Worm (Caenorhabditis elegans) whole organism, L4 larva: ENCODE results near the gene T05B11.4.
A peak's percentile ranks its signal among the peaks of the same experiment; 100 is the strongest.

Source experiments
- D1046.2 ChIP-seq: fragments of 200-800 bp; sonication (Bioruptor generic); IDR thresholded peaks from 2 replicates; pipeline ENCODE4 v1.3.6; 2022; ENCODE audit warnings: missing genetic modification characterization, missing compliant biosample characterization
- F37D6.2 ChIP-seq: sonication (generic microtip); optimal IDR thresholded peaks from 2 replicates; lab custom pipeline; 2016; ENCODE audit warnings: mild to moderate bottlenecking, missing genetic modification characterization, missing compliant biosample characterization
- F44E2.7 ChIP-seq: fragments of 200-800 bp; sonication (Bioruptor generic); IDR thresholded peaks from 2 replicates; pipeline ENCODE4 v2.1.2; 2022; ENCODE audit warnings: missing genetic modification characterization, missing compliant biosample characterization
- F49E8.2 ChIP-seq: sonication (generic microtip); optimal IDR thresholded peaks from 2 replicates; lab custom pipeline; 2016; ENCODE audit warnings: missing compliant biosample characterization, mild to moderate bottlenecking, missing genetic modification characterization, borderline replicate concordance
- R02D3.7 ChIP-seq: fragments of 150-350 bp; sonication (generic microtip); optimal IDR thresholded peaks from 3 replicates; lab custom pipeline; 2014; ENCODE audit warnings: missing biosample characterization, missing genetic modification characterization
- Y5F2A.4 ChIP-seq: fragments of 200-800 bp; sonication (Bioruptor generic); optimal IDR thresholded peaks from 2 replicates; lab custom pipeline; 2018; ENCODE audit warnings: mild to moderate bottlenecking, missing genetic modification characterization, missing compliant biosample characterization
- ZK546.5 ChIP-seq, 2 experiments: sonication (generic microtip); optimal IDR thresholded peaks; 2 replicates each; lab custom pipeline; 2017; ENCODE audit warnings: missing biosample characterization in 2 of 2, missing genetic modification characterization in 2 of 2
- ama-1 ChIP-seq: fragments of 150-350 bp; optimal IDR thresholded peaks from 2 replicates; lab custom pipeline; 2014; ENCODE audit warnings: inconsistent platforms, mixed read lengths
- arid-1 ChIP-seq: fragments of 200-800 bp; sonication (Bioruptor generic); conservative IDR thresholded peaks from 2 replicates; pipeline ENCODE4 v1.3.6; 2022; ENCODE audit warnings: missing genetic modification reagents, missing genetic modification characterization, missing compliant biosample characterization
- ceh-44 ChIP-seq: fragments of 200-800 bp; sonication (Bioruptor generic); IDR thresholded peaks from 2 replicates; pipeline ENCODE4 v1.3.6; 2022; ENCODE audit warnings: missing genetic modification reagents, missing genetic modification characterization, missing compliant biosample characterization
- ceh-82 ChIP-seq: sonication (generic microtip); optimal IDR thresholded peaks from 2 replicates; lab custom pipeline; 2017; ENCODE audit warnings: missing biosample characterization, missing genetic modification characterization
- daf-12 ChIP-seq: fragments of 150-350 bp; optimal IDR thresholded peaks from 2 replicates; lab custom pipeline; 2014; ENCODE audit warnings: missing biosample characterization, missing genetic modification reagents, missing genetic modification characterization
- daf-19 ChIP-seq: fragments of 200-800 bp; sonication (Bioruptor generic); conservative IDR thresholded peaks from 2 replicates; pipeline ENCODE4 v1.3.6; 2022; ENCODE audit warnings: missing genetic modification characterization, missing compliant biosample characterization
- dmd-6 ChIP-seq: fragments of 200-800 bp; sonication (Bioruptor generic); IDR thresholded peaks from 2 replicates; pipeline ENCODE4 v1.3.6; 2022; ENCODE audit warnings: missing genetic modification reagents, missing genetic modification characterization, missing compliant biosample characterization
- dmd-9 ChIP-seq: fragments of 200-800 bp; sonication (Bioruptor generic); IDR thresholded peaks from 2 replicates; pipeline ENCODE4 v1.3.6; 2022; ENCODE audit warnings: missing genetic modification reagents, missing genetic modification characterization, missing compliant biosample characterization
- dpl-1 ChIP-seq: fragments of 150-350 bp; optimal IDR thresholded peaks from 2 replicates; lab custom pipeline; 2014; ENCODE audit warnings: missing biosample characterization, missing genetic modification reagents, missing genetic modification characterization
- duxl-1 ChIP-seq: sonication (generic microtip); optimal IDR thresholded peaks from 2 replicates; lab custom pipeline; 2016; ENCODE audit warnings: mild to moderate bottlenecking, missing genetic modification characterization, moderate library complexity, missing compliant biosample characterization; ENCODE audit not compliant: poor library complexity
- dve-1 ChIP-seq: sonication (generic microtip); optimal IDR thresholded peaks from 2 replicates; lab custom pipeline; 2017; ENCODE audit warnings: antibody characterized with exemption, mild to moderate bottlenecking, missing genetic modification characterization, missing compliant biosample characterization; ENCODE audit not compliant: insufficient read depth
- gei-8 ChIP-seq: fragments of 200-800 bp; sonication (Bioruptor generic); optimal IDR thresholded peaks from 2 replicates; lab custom pipeline; 2018; ENCODE audit warnings: mild to moderate bottlenecking, missing genetic modification characterization, missing compliant biosample characterization
- hif-1 ChIP-seq, 2 experiments: sonication (generic microtip); optimal IDR thresholded peaks; 2 replicates each; lab custom pipeline; 2016 to 2017; ENCODE audit warnings: missing compliant biosample characterization in 2 of 2, missing genetic modification characterization in 2 of 2, missing genetic modification reagents in 2 of 2, missing genotype in 2 of 2, mild to moderate bottlenecking in 1 of 2
- hlh-30 ChIP-seq: sonication (generic microtip); optimal IDR thresholded peaks from 2 replicates; lab custom pipeline; 2017; ENCODE audit warnings: antibody characterized with exemption, mild to moderate bottlenecking, missing genetic modification characterization, missing compliant biosample characterization; ENCODE audit not compliant: insufficient read depth
- jun-1 ChIP-seq: fragments of 150-350 bp; optimal IDR thresholded peaks from 2 replicates; lab custom pipeline; 2014; ENCODE audit warnings: missing biosample characterization, missing genetic modification reagents, missing genetic modification characterization
- lim-7 ChIP-seq: fragments of 200-800 bp; sonication (Bioruptor generic); IDR thresholded peaks from 2 replicates; pipeline ENCODE4 v1.3.6; 2022; ENCODE audit warnings: missing genetic modification characterization, missing compliant biosample characterization
- lin-1 ChIP-seq: fragments of 200-800 bp; sonication (Bioruptor generic); IDR thresholded peaks from 2 replicates; pipeline ENCODE4 v1.3.6; 2022; ENCODE audit warnings: missing genetic modification reagents, missing genetic modification characterization, missing compliant biosample characterization
- lin-13 ChIP-seq: fragments of 150-350 bp; optimal IDR thresholded peaks from 2 replicates; lab custom pipeline; 2014; ENCODE audit warnings: missing biosample characterization, missing genetic modification reagents, missing genetic modification characterization
- lin-29 ChIP-seq: fragments of 200-800 bp; sonication (Bioruptor generic); IDR thresholded peaks from 2 replicates; pipeline ENCODE4 v1.3.6; 2022; ENCODE audit warnings: missing genetic modification reagents, missing genetic modification characterization, missing compliant biosample characterization
- lin-38 ChIP-seq: fragments of 200-800 bp; sonication (Bioruptor generic); IDR thresholded peaks from 2 replicates; pipeline ENCODE4 v1.3.6; 2022; ENCODE audit warnings: missing genetic modification reagents, missing genetic modification characterization, missing compliant biosample characterization
- lin-39 ChIP-seq: fragments of 150-350 bp; optimal IDR thresholded peaks from 2 replicates; lab custom pipeline; 2014; ENCODE audit warnings: missing biosample characterization, missing genetic modification reagents, missing genetic modification characterization
- lir-3 ChIP-seq: sonication (generic microtip); optimal IDR thresholded peaks from 2 replicates; lab custom pipeline; 2016; ENCODE audit warnings: mild to moderate bottlenecking, missing genetic modification characterization, missing compliant biosample characterization
- madf-9 ChIP-seq: fragments of 200-800 bp; sonication (Bioruptor generic); conservative IDR thresholded peaks from 2 replicates; pipeline ENCODE4 v1.3.6; 2022; ENCODE audit warnings: missing genetic modification reagents, missing genetic modification characterization, missing compliant biosample characterization
- mdl-1 ChIP-seq, 2 experiments: fragments of 150-350 bp in 1 of 2; sonication (generic microtip) in 1 of 2; optimal IDR thresholded peaks; 2 replicates each; lab custom pipeline; 2014 to 2017; ENCODE audit warnings: missing biosample characterization in 2 of 2, missing genetic modification characterization in 2 of 2
- mdt-29 ChIP-seq: fragments of 200-800 bp; sonication (Bioruptor generic); IDR thresholded peaks from 2 replicates; pipeline ENCODE4 v1.3.6; 2022; ENCODE audit warnings: missing genetic modification reagents, missing genetic modification characterization, missing compliant biosample characterization
- mep-1 ChIP-seq: fragments of 150-350 bp; sonication (generic microtip); optimal IDR thresholded peaks from 3 replicates; lab custom pipeline; 2014; ENCODE audit warnings: missing biosample characterization, missing genetic modification characterization
- mes-2 ChIP-seq: sonication (generic microtip); optimal IDR thresholded peaks from 2 replicates; lab custom pipeline; 2016; ENCODE audit warnings: missing genotype, mild to moderate bottlenecking, missing genetic modification characterization, missing compliant biosample characterization; ENCODE audit not compliant: poor library complexity, severe bottlenecking
- mxl-2 ChIP-seq: fragments of 200-800 bp; sonication (Bioruptor generic); conservative IDR thresholded peaks from 2 replicates; pipeline ENCODE4 v1.3.6; 2022; ENCODE audit warnings: missing genetic modification reagents, missing genetic modification characterization, missing compliant biosample characterization
- nhr-10 ChIP-seq: fragments of 150-350 bp; optimal IDR thresholded peaks from 2 replicates; lab custom pipeline; 2014; ENCODE audit warnings: missing biosample characterization, missing genetic modification characterization
- nhr-25 ChIP-seq: sonication (generic microtip); optimal IDR thresholded peaks from 2 replicates; lab custom pipeline; 2017; ENCODE audit warnings: missing genetic modification characterization, mild to moderate bottlenecking, missing compliant biosample characterization, antibody characterized with exemption, moderate library complexity, borderline replicate concordance; ENCODE audit not compliant: insufficient read depth
- nhr-28 ChIP-seq: fragments of 150-350 bp; optimal IDR thresholded peaks from 2 replicates; lab custom pipeline; 2014; ENCODE audit warnings: missing biosample characterization, missing genetic modification characterization
- nhr-6 ChIP-seq: fragments of 150-350 bp; optimal IDR thresholded peaks from 2 replicates; lab custom pipeline; 2014; ENCODE audit warnings: missing biosample characterization, missing genetic modification characterization
- nhr-76 ChIP-seq: fragments of 150-350 bp; optimal IDR thresholded peaks from 2 replicates; lab custom pipeline; 2014; ENCODE audit warnings: missing biosample characterization, missing genetic modification characterization
- nhr-77 ChIP-seq: fragments of 150-350 bp; optimal IDR thresholded peaks from 2 replicates; lab custom pipeline; 2014; ENCODE audit warnings: missing biosample characterization, missing genetic modification characterization
- pha-4 ChIP-seq, 2 experiments: fragments of 150-350 bp in 1 of 2; fragments of 200-800 bp in 1 of 2; sonication (Bioruptor generic) in 1 of 2; IDR thresholded peaks in 1 of 2; optimal IDR thresholded peaks in 1 of 2; 2 replicates each; pipeline versions ENCODE4 v1.3.6 to Lab custom; 2014 to 2022; ENCODE audit warnings: missing genetic modification characterization in 2 of 2, missing genetic modification reagents in 2 of 2, missing biosample characterization in 1 of 2, missing compliant biosample characterization in 1 of 2
- php-3 ChIP-seq: fragments of 200-800 bp; sonication (Bioruptor generic); IDR thresholded peaks from 2 replicates; pipeline ENCODE4 v1.3.6; 2022; ENCODE audit warnings: missing genetic modification reagents, missing genetic modification characterization, missing compliant biosample characterization
- pqm-1 ChIP-seq: sonication (generic microtip); optimal IDR thresholded peaks from 2 replicates; lab custom pipeline; 2017; ENCODE audit warnings: missing biosample characterization, missing genetic modification characterization
- saeg-2 ChIP-seq: fragments of 200-800 bp; sonication (Bioruptor generic); IDR thresholded peaks from 2 replicates; pipeline ENCODE4 v1.3.6; 2022; ENCODE audit warnings: missing genetic modification reagents, missing genetic modification characterization, missing compliant biosample characterization
- sdz-12 ChIP-seq: fragments of 200-800 bp; sonication (Bioruptor generic); optimal IDR thresholded peaks from 2 replicates; lab custom pipeline; 2018; ENCODE audit warnings: mild to moderate bottlenecking, missing genetic modification characterization, missing compliant biosample characterization
- snpc-1.2 ChIP-seq: fragments of 200-800 bp; sonication (Bioruptor generic); IDR thresholded peaks from 2 replicates; pipeline ENCODE4 v1.3.6; 2022; ENCODE audit warnings: missing genetic modification reagents, missing genetic modification characterization, missing compliant biosample characterization
- spr-1 ChIP-seq: sonication (generic microtip); optimal IDR thresholded peaks from 2 replicates; lab custom pipeline; 2016; ENCODE audit warnings: mild to moderate bottlenecking, missing genetic modification characterization, missing compliant biosample characterization
- unc-130 ChIP-seq: sonication (generic microtip); optimal IDR thresholded peaks from 2 replicates; lab custom pipeline; 2016; ENCODE audit warnings: missing genetic modification reagents, missing genetic modification characterization, missing compliant biosample characterization
- zfp-2 ChIP-seq: sonication (generic microtip); optimal IDR thresholded peaks from 2 replicates; lab custom pipeline; 2016; ENCODE audit warnings: mild to moderate bottlenecking, missing genetic modification characterization, missing compliant biosample characterization

Gene T05B11.4

DNA sequence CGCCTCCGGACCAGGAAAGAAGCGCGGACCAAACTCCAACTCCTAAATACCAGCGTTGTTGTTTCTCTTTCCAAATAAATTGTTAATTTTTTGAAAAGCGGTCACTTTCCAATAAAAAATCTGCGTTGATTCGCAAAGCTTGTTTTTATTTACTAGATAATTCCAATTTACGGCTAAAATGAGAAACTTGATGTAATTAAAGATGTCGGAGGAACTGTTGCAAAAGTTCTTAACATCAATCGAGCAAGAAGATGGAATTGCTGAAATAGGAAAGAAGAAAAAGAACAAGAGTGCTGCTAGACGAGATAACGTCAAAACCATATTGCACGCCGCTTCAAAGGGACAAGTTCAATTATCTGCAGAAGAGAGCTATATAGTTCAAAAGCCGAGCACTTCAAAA lies 22.6 kb upstream of the T05B11.4 start, which contains the start of gene C26F1.3 (continued):
- TF ChIP-seq nhr-10 (tag; lab: Kevin White, UChicago): no peak
- no peak for TF ChIP-seq duxl-1 (tag; lab: Kevin White, UChicago)
- TF ChIP-seq lir-3 (tag; lab: Kevin White, UChicago): no peak
- TF ChIP-seq lin-38 (GFP tag; lab: Robert Waterston, UW): peak; percentile 29; the same call in 1 of the 2 replicates
- no peak for TF ChIP-seq lin-39
- no peak for TF ChIP-seq dve-1 (tag; lab: Kevin White, UChicago)
- 0 out of 2 replicates have a peak, but pooled peaks have one; percentile 29 for TF ChIP-seq arid-1 (GFP tag; lab: Robert Waterston, UW)
- no peak for TF ChIP-seq lin-29 (GFP tag; lab: Robert Waterston, UW)
- TF ChIP-seq php-3 (GFP tag; lab: Robert Waterston, UW): no peak
- TF ChIP-seq F37D6.2 (tag; lab: Kevin White, UChicago): no peak
- no peak for TF ChIP-seq pqm-1 (tag; lab: Kevin White, UChicago)
- TF ChIP-seq D1046.2: no peak
- TF ChIP-seq mdt-29: 0 out of 2 replicates have a peak, but pooled peaks have one; percentile 16
- no peak for TF ChIP-seq jun-1 (tag; lab: Kevin White, UChicago)
- no peak for TF ChIP-seq pha-4 (GFP tag; IDR thresholded peaks at IDR 0.05; lab: Robert Waterston, UW)
- no peak for TF ChIP-seq pha-4 (tag; optimal IDR thresholded peaks at IDR 0.05; lab: Kevin White, UChicago)
- no peak for TF ChIP-seq R02D3.7 (tag; lab: Kevin White, UChicago)
- no peak for TF ChIP-seq Y5F2A.4
- no peak for TF ChIP-seq unc-130 (GFP tag; lab: Kevin White, UChicago)
- no peak for TF ChIP-seq nhr-25 (tag; lab: Kevin White, UChicago)
- TF ChIP-seq mxl-2 (GFP tag; lab: Robert Waterston, UW): no peak
- TF ChIP-seq dpl-1 (GFP tag; lab: Kevin White, UChicago): no peak
- peak; percentile 60 for TF ChIP-seq ama-1 (lab: Kevin White, UChicago)
- TF ChIP-seq nhr-28 (tag; lab: Kevin White, UChicago): no peak
- no peak for TF ChIP-seq F44E2.7 (GFP tag; lab: Robert Waterston, UW)
- TF ChIP-seq lin-13 (GFP tag; lab: Kevin White, UChicago): no peak
- TF ChIP-seq hif-1 (tag; optimal IDR thresholded peaks at IDR 0.05; lab: Kevin White, UChicago): no peak
- no peak for TF ChIP-seq zfp-2 (tag; lab: Kevin White, UChicago)
- TF ChIP-seq madf-9 (GFP tag; lab: Robert Waterston, UW): no peak
- no peak for TF ChIP-seq hlh-30 (tag; lab: Kevin White, UChicago)
- no peak for TF ChIP-seq ceh-44 (GFP tag; lab: Robert Waterston, UW)
- TF ChIP-seq nhr-77 (tag; lab: Kevin White, UChicago): no peak
- TF ChIP-seq nhr-76 (tag; lab: Kevin White, UChicago): no peak
- TF ChIP-seq dmd-6: no peak
- no peak for TF ChIP-seq ceh-82
- TF ChIP-seq mep-1 (tag; lab: Kevin White, UChicago): no peak
- TF ChIP-seq mdl-1 (tag; optimal IDR thresholded peaks at IDR 0.05; lab: Kevin White, UChicago): no peak
- no peak for TF ChIP-seq spr-1 (tag; lab: Kevin White, UChicago)
- no peak for TF ChIP-seq sdz-12 (GFP tag; lab: Kevin White, UChicago)
- TF ChIP-seq mes-2: peak; percentile 4
- no peak for TF ChIP-seq daf-12 (tag; lab: Kevin White, UChicago)
- no peak for TF ChIP-seq ZK546.5 (tag; optimal IDR thresholded peaks at IDR 0.05; lab: Kevin White, UChicago)
- no peak for TF ChIP-seq gei-8 (GFP tag; lab: Kevin White, UChicago)
- TF ChIP-seq dmd-9 (GFP tag; lab: Robert Waterston, UW): no peak
- TF ChIP-seq daf-19 (GFP tag; lab: Robert Waterston, UW): no peak
- TF ChIP-seq snpc-1.2: peak; percentile 12; the same call in 1 of the 2 replicates
- TF ChIP-seq nhr-6 (tag; lab: Kevin White, UChicago): no peak
- no peak for TF ChIP-seq F49E8.2 (tag; lab: Kevin White, UChicago)
- TF ChIP-seq lin-1 (GFP tag; lab: Robert Waterston, UW): no peak
- TF ChIP-seq lim-7 (GFP tag; lab: Robert Waterston, UW): no peak
- no peak for TF ChIP-seq saeg-2 (GFP tag; lab: Robert Waterston, UW)
